Fruit fly (Drosophila melanogaster) whole organism, embryonic: ENCODE results near the gene CG7548.

Experiments
- Abd-B ChIP-seq: fragments of 200-800 bp; sonication (Bioruptor generic); optimal IDR thresholded peaks from 2 replicates; lab custom pipeline; 2018; ENCODE audit warnings: missing biosample characterization, mild to moderate bottlenecking, missing genetic modification characterization, moderate library complexity
- CG11695 ChIP-seq: fragments of 200-800 bp; sonication (Bioruptor generic); IDR thresholded peaks from 3 replicates; pipeline ENCODE4 v1.3.6; 2022; ENCODE audit warnings: missing biosample characterization, missing genetic modification characterization
- CG12155 ChIP-seq: fragments of 200-800 bp; sonication (Bioruptor generic); optimal IDR thresholded peaks from 3 replicates; lab custom pipeline; 2016; ENCODE audit warnings: missing biosample characterization, missing genetic modification characterization
- CG12744 ChIP-seq: fragments of 200-800 bp; sonication (Bioruptor generic); optimal IDR thresholded peaks from 2 replicates; lab custom pipeline; 2016; ENCODE audit warnings: missing biosample characterization, missing genetic modification characterization
- CG17568 ChIP-seq: fragments of 200-800 bp; sonication (Bioruptor generic); optimal IDR thresholded peaks from 2 replicates; lab custom pipeline; 2018; ENCODE audit warnings: missing biosample characterization, mild to moderate bottlenecking, missing genetic modification characterization, moderate library complexity
- HmgD ChIP-seq: fragments of 200-800 bp; sonication (Bioruptor generic); optimal IDR thresholded peaks from 3 replicates; lab custom pipeline; 2016; ENCODE audit warnings: missing biosample characterization, missing genetic modification characterization
- YL-1 ChIP-seq: fragments of 200-800 bp; sonication (Bioruptor generic); optimal IDR thresholded peaks from 3 replicates; lab custom pipeline; 2017; ENCODE audit warnings: missing biosample characterization, mild to moderate bottlenecking, missing genetic modification characterization
- grau ChIP-seq: fragments of 200-800 bp; optimal IDR thresholded peaks from 3 replicates; lab custom pipeline; 2019; ENCODE audit warnings: missing biosample characterization, mild to moderate bottlenecking, missing genetic modification characterization, moderate library complexity
- lola ChIP-seq, 3 experiments: fragments of >200 bp in 2 of 3; fragments of 200-800 bp in 1 of 3; sonication (Bioruptor generic) in 1 of 3; optimal IDR thresholded peaks; 2 replicates each; lab custom pipeline; 2017 to 2019; ENCODE audit warnings: missing biosample characterization in 3 of 3, missing genetic modification characterization in 3 of 3, mild to moderate bottlenecking in 1 of 3, moderate library complexity in 1 of 3
- nmo ChIP-seq: fragments of 200-800 bp; sonication (Bioruptor generic); optimal IDR thresholded peaks from 2 replicates; lab custom pipeline; 2018; ENCODE audit warnings: missing biosample characterization, mild to moderate bottlenecking, missing genetic modification characterization, moderate library complexity
- trem ChIP-seq: fragments of 200-800 bp; optimal IDR thresholded peaks from 3 replicates; lab custom pipeline; 2019; ENCODE audit warnings: missing biosample characterization, mild to moderate bottlenecking, missing genetic modification characterization, moderate library complexity

DNA sequence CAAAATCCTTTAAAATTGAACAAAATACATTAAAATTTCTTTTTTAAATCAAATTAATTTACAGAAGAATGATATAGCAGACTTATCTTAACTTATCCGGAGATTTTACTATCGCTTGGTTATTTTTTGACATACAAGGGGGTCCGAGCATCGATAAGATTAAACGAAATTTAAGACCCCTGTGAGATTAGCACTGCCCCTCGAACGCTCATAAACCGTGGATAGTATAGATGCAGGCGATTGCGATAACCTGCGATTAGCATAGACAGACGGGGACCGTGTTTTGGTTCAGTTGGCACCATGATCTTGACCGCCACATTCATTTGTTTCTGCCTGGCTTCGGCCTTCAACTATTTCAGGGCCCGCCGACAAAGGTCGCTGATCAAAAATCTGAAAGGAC is 14.5 kb downstream of the CG7548 start, which contains the start of gene Cyp316a1:
- no peak for TF ChIP-seq CG11695
- no peak for TF ChIP-seq nmo (GFP tag; lab: Kevin White, UChicago)
- no peak for TF ChIP-seq CG12155 (GFP tag; lab: Kevin White, UChicago)
- no peak for TF ChIP-seq grau (tag; lab: Kevin White, UChicago)
- TF ChIP-seq trem = no peak
- no peak for TF ChIP-seq lola (GFP tag; optimal IDR thresholded peaks at IDR 0.05; lab: Kevin White, UChicago)
- TF ChIP-seq CG12744 (GFP tag; lab: Kevin White, UChicago) = no peak
- TF ChIP-seq Abd-B (GFP tag; lab: Kevin White, UChicago) = no peak
- no peak for TF ChIP-seq HmgD
- TF ChIP-seq CG17568 (GFP tag; lab: Kevin White, UChicago) = no peak
- TF ChIP-seq YL-1 = no peak
